Fruit fly (Drosophila melanogaster): ENCODE measurements around the gene CG7606.

DNA sequence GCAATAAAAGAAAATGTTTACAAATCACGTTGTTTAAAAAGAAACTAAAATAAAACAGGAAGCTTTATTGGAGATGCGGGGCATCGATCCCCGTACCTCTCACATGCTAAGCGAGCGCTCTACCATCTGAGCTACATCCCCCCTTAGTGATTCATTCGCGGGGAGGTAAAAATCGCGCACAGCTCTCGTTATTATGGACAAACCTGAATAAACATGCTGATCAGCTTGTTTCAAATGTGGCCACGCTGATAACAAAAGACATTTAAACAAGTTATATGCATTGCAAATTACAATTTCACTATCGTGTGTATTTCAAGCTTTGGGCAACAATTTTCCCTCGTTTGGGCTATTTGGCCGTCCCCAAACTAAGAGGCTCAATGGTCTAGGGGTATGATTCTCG, 48.9 kb downstream of the CG7606 start:
- no peak for TF ChIP-seq CG8478 (optimal IDR thresholded peaks at IDR 0.05)
- no peak for TF ChIP-seq Dll (optimal IDR thresholded peaks at IDR 0.05)
- no peak for TF ChIP-seq pan (optimal IDR thresholded peaks at IDR 0.05)
- no peak for TF ChIP-seq EcR (GFP tag; optimal IDR thresholded peaks at IDR 0.05)
- no peak for TF ChIP-seq psq (optimal IDR thresholded peaks at IDR 0.05)
